Worm (Caenorhabditis elegans): ENCODE measurements around the gene F32A11.1.
A peak's percentile ranks its signal among the peaks of the same experiment; 100 is the strongest.

The F32A11.1 gene

ce11 chrII:13152409-13152808 is 4.7 kb upstream of the F32A11.1 start:
- no peak for TF ChIP-seq mep-1 (tag; optimal IDR thresholded peaks at IDR 0.05)
- no peak for TF ChIP-seq lin-29 (GFP tag; IDR thresholded peaks at IDR 0.05)
- TF ChIP-seq set-16 (GFP tag; IDR thresholded peaks at IDR 0.05) = peak; percentile 81
- TF ChIP-seq tra-1 (GFP tag; IDR thresholded peaks at IDR 0.05) = no peak
- no peak for TF ChIP-seq unc-130 (GFP tag; optimal IDR thresholded peaks at IDR 0.05)
- no peak for TF ChIP-seq zfp-3 (GFP tag; conservative IDR thresholded peaks at IDR 0.05)
- peak; percentile 32 for TF ChIP-seq aha-1 (tag)
- TF ChIP-seq fkh-10 (GFP tag; optimal IDR thresholded peaks at IDR 0.05) = no peak

DNA sequence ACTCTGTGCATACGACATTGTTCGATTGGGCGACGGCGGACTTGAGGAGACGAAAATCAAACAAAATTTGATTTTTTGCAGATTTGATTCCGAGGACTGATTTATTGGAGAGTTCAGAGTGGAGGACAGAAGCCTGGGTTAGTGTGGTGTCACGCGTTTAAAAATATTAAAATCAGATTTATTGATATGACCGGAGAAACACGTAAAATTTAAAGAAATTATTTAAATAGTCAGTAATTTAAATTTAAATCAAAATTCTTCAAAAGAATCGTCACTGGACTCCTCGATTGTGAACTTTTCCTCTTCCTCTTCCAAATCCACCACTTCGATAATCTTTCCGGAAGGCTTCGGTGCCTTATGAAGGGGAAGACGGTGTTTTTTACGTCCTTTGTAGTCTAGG is 3.8 kb upstream of the F32A11.1 start, which contains the start of gene spe-18:
Gene spe-18, minus strand, starts transcription at position 101 of the 400 bp plus-strand sequence.
- no peak for TF ChIP-seq Y5F2A.4 (GFP tag; optimal IDR thresholded peaks at IDR 0.05)
- TF ChIP-seq fkh-10 (GFP tag; optimal IDR thresholded peaks at IDR 0.05) = no peak
- no peak for TF ChIP-seq tag-97 (GFP tag; IDR thresholded peaks at IDR 0.05)
- TF ChIP-seq zfp-3 (GFP tag; conservative IDR thresholded peaks at IDR 0.05) = no peak
- no peak for TF ChIP-seq hif-1 (tag; optimal IDR thresholded peaks at IDR 0.05)
- no peak for TF ChIP-seq zag-1 (tag; optimal IDR thresholded peaks at IDR 0.05)
- no peak for TF ChIP-seq spr-1 (tag; optimal IDR thresholded peaks at IDR 0.05)
- no peak for TF ChIP-seq ces-1 (GFP tag; optimal IDR thresholded peaks at IDR 0.05)
- no peak for TF ChIP-seq Y105C5A.15 (GFP tag; IDR thresholded peaks at IDR 0.05)
- no peak for TF ChIP-seq ceh-62 (tag; optimal IDR thresholded peaks at IDR 0.05)
- no peak for TF ChIP-seq pqm-1 (tag; optimal IDR thresholded peaks at IDR 0.05)
- TF ChIP-seq mdl-1 (tag; optimal IDR thresholded peaks at IDR 0.05) = no peak
- TF ChIP-seq ceh-32 (tag; optimal IDR thresholded peaks at IDR 0.05; ENCODE audit: poor library complexity) = no peak
- no peak for TF ChIP-seq aha-1 (tag)
- no peak for TF ChIP-seq jun-1 (tag; optimal IDR thresholded peaks at IDR 0.05)

DNA sequence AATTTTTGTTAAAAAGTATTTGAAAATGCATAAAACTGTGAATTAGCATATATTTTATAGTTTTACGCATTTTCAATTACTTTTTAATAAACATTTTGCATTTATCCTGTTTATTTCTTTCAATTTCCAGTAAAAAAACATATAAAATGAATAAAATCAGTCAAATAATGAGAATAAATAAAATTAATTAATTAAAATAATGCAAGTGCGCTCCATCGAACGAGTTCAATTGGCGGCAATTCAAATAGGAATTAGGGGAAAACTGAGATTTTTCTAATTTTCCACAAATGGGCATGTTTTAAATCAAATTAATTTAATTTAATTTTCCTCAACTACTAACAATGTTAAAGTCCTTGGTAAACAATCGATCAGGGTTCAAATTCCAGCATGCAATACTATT is 1.1 kb upstream of the F32A11.1 start:
- TF ChIP-seq nhr-111 (GFP tag; optimal IDR thresholded peaks at IDR 0.05) (no peak), nhr-48 (tag; optimal IDR thresholded peaks at IDR 0.05) (no peak), nhr-76 (tag; optimal IDR thresholded peaks at IDR 0.05) (no peak), lin-38 (GFP tag; IDR thresholded peaks at IDR 0.05) (peak; percentile 69)

- TF ChIP-seq aha-1 (tag) (peak; percentile 43), snpc-4 (tag; optimal IDR thresholded peaks at IDR 0.05) (no peak), ama-1 (optimal IDR thresholded peaks at IDR 0.05) (no peak), spr-3 (GFP tag; optimal IDR thresholded peaks at IDR 0.05) (peak; percentile 16), zfp-2 (tag; optimal IDR thresholded peaks at IDR 0.05) (no peak), dmd-6 (GFP tag; IDR thresholded peaks at IDR 0.05) (no peak), lin-15B (tag; optimal IDR thresholded peaks at IDR 0.05) (no peak), attf-4 (tag; optimal IDR thresholded peaks at IDR 0.05) (no peak), fos-1 (tag; optimal IDR thresholded peaks at IDR 0.05) (no peak), mxl-2 (GFP tag; conservative IDR thresholded peaks at IDR 0.05) (no peak), jun-1 (tag; optimal IDR thresholded peaks at IDR 0.05) (no peak), F49E8.2 (tag; optimal IDR thresholded peaks at IDR 0.05; ENCODE audit: borderline replicate concordance) (no peak), T26A8.4 (GFP tag; IDR thresholded peaks at IDR 0.05) (peak; percentile 60; the same call in 1 of the 2 replicates), spr-1 (tag; optimal IDR thresholded peaks at IDR 0.05) (peak; percentile 4), ceh-28 (tag; optimal IDR thresholded peaks at IDR 0.05) (no peak), daf-12 (tag; optimal IDR thresholded peaks at IDR 0.05) (no peak), mxl-3 (GFP tag; optimal IDR thresholded peaks at IDR 0.05) (no peak), sdz-12 (GFP tag; optimal IDR thresholded peaks at IDR 0.05) (no peak), madf-9 (GFP tag; conservative IDR thresholded peaks at IDR 0.05) (no peak), aly-2 (tag; optimal IDR thresholded peaks at IDR 0.05) (no peak), nhr-102 (tag; optimal IDR thresholded peaks at IDR 0.05) (no peak), daf-8 (GFP tag; IDR thresholded peaks at IDR 0.05) (no peak), vab-7 (GFP tag; IDR thresholded peaks at IDR 0.05) (no peak), php-3 (GFP tag; IDR thresholded peaks at IDR 0.05) (no peak), lir-3 (tag; optimal IDR thresholded peaks at IDR 0.05) (no peak), egl-27 (tag; optimal IDR thresholded peaks at IDR 0.05) (no peak), Y5F2A.4 (GFP tag; optimal IDR thresholded peaks at IDR 0.05) (peak; percentile 1), dpl-1 (GFP tag; optimal IDR thresholded peaks at IDR 0.05) (no peak)
Observed at ce11 chrII:13159869-13160268, 2.7 kb downstream of the F32A11.1 start.

All from whole organism, L4 larva.